Worm (Caenorhabditis elegans): ENCODE measurements around the gene C26E6.12.

DNA sequence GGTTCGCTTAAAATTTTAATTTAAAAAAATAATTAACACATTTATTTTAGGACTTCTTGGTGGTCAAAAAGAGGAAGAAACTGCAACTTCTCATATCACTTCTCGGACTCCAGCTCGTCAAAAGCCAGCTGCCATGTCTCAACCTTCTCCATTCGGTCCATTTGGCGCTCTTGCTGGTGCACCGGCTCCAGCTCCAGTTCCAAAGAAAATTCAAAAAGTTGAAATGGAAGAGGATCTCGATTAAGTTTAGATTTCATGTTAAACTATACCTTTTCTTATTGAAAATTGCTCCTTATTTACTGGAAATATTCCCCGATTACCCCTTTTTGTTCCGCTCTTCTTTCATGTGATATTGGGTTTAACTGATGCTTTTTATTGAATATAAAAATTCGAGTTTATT is 18.3 kb downstream of the C26E6.12 start:
- TF ChIP-seq dao-5 (tag; optimal IDR thresholded peaks at IDR 0.05) (no peak), him-1 (tag; optimal IDR thresholded peaks at IDR 0.05) (no peak), W03F9.2 (tag; optimal IDR thresholded peaks at IDR 0.05) (no peak)

All from whole organism, L4/young adult.